Fruit fly (Drosophila melanogaster): ENCODE measurements around the gene Grip.

Gene Grip

DNA sequence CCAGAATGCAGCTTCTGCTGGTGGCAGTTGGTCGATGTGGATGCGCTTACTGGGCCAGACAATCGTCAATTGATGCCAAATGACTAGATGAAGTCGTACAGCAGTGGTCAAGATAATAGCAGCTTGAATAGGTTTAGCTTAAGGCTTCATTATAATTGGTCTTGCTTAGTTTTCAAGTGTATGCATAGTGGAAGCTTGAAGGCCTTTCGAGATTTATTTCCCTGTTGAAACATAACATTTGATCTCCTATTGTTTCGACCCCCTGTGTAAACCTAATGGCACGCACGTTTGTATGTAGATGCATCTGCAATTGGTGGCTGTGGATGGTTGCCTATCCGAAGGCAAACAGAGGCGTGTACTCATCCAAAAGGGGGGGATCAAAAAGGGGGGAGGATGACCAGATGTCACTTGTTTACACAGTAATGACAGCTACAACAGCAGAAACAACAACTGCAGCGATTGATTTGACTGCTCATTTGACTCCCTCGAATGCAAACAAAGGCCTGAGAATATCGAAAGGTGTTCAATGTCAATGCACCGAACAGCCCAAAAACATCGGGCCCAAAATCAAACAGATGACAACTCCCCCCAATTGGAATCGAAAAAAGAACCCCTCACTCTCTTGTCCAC is 2.1 kb downstream of the Grip start (continued):
- TF ChIP-seq ci (GFP tag; IDR thresholded peaks at IDR 0.05) (peak; percentile 67; the same call in 2 of the 3 replicates), CG11504 (tag; optimal IDR thresholded peaks at IDR 0.05) (peak; percentile 61), exex (tag; optimal IDR thresholded peaks at IDR 0.05) (no peak), ab (GFP tag; optimal IDR thresholded peaks at IDR 0.05) (no peak), zf30C (GFP tag; optimal IDR thresholded peaks at IDR 0.05) (no peak), hkb (optimal IDR thresholded peaks at IDR 0.05) (no peak), hkb (GFP tag; IDR thresholded peaks at IDR 0.05) (no peak), az2 (GFP tag; optimal IDR thresholded peaks at IDR 0.05) (peak; percentile 43), jigr1 (GFP tag; IDR thresholded peaks at IDR 0.05) (0 out of 3 replicates have a peak, but pooled peaks have one; percentile 16), bsh (GFP tag; optimal IDR thresholded peaks at IDR 0.05) (peak; percentile 64 to 65), CG9727 (GFP tag; optimal IDR thresholded peaks at IDR 0.05) (peak; percentile 40), Rfx (GFP tag; IDR thresholded peaks at IDR 0.05) (no peak), chm (GFP tag; IDR thresholded peaks at IDR 0.05) (no peak), tx (GFP tag; optimal IDR thresholded peaks at IDR 0.05) (no peak), Hr78 (GFP tag; optimal IDR thresholded peaks at IDR 0.05) (no peak), Drgx (GFP tag; IDR thresholded peaks at IDR 0.05) (peak; percentile 87), Med (GFP tag) (peak; percentile 85), Hand (GFP tag; optimal IDR thresholded peaks at IDR 0.05) (no peak), lmd (GFP tag; IDR thresholded peaks at IDR 0.05) (peak; percentile 38; the same call in 1 of the 2 replicates), CG2202 (tag; optimal IDR thresholded peaks at IDR 0.05) (peak; percentile 12), CG6791 (GFP tag; IDR thresholded peaks at IDR 0.05; ENCODE audit: partially characterized antibody) (no peak), CG6765 (GFP tag; optimal IDR thresholded peaks at IDR 0.05) (no peak), CG17328 (GFP tag; IDR thresholded peaks at IDR 0.05) (peak; percentile 30; the same call in 1 of the 2 replicates), Sry-β (GFP tag; optimal IDR thresholded peaks at IDR 0.05) (no peak), Hmr (GFP tag; optimal IDR thresholded peaks at IDR 0.05) (no peak), TFAM (GFP tag; optimal IDR thresholded peaks at IDR 0.05) (no peak), sr (GFP tag; IDR thresholded peaks at IDR 0.05) (0 out of 3 replicates have a peak, but pooled peaks have one; percentile 26), Ptx1 (GFP tag; IDR thresholded peaks at IDR 0.05) (peak; percentile 59), C15 (GFP tag; IDR thresholded peaks at IDR 0.05) (no peak), CG7786 (GFP tag; optimal IDR thresholded peaks at IDR 0.05) (peak; percentile 4), CG18619 (GFP tag; optimal IDR thresholded peaks at IDR 0.05) (no peak), otp (GFP tag; IDR thresholded peaks at IDR 0.05) (peak; percentile 65; the same call in 1 of the 3 replicates), CG12744 (GFP tag; optimal IDR thresholded peaks at IDR 0.05) (no peak), mld (GFP tag; IDR thresholded peaks at IDR 0.05; ENCODE audit: partially characterized antibody) (no peak), D (optimal IDR thresholded peaks at IDR 0.05) (no peak), D (GFP tag; optimal IDR thresholded peaks at IDR 0.05) (peak; percentile 40), CG3847 (GFP tag; IDR thresholded peaks at IDR 0.05) (no peak), Six4 (GFP tag; optimal IDR thresholded peaks at IDR 0.05) (peak; percentile 35), tgo (GFP tag; IDR thresholded peaks at IDR 0.05) (peak; percentile 25; the same call in 1 of the 3 replicates), pnt (GFP tag; optimal IDR thresholded peaks at IDR 0.05) (peak; percentile 21), dmrt99B (tag; optimal IDR thresholded peaks at IDR 0.05) (peak; percentile 52), Hr3 (GFP tag; optimal IDR thresholded peaks at IDR 0.05) (no peak), CG11723 (GFP tag; optimal IDR thresholded peaks at IDR 0.05) (no peak), Camta (GFP tag; optimal IDR thresholded peaks at IDR 0.05) (peak; percentile 7), aop (GFP tag; IDR thresholded peaks at IDR 0.05) (no peak), CG4328 (GFP tag; optimal IDR thresholded peaks at IDR 0.05) (no peak), CG7745 (tag; optimal IDR thresholded peaks at IDR 0.05) (no peak), CG8089 (GFP tag; optimal IDR thresholded peaks at IDR 0.05) (no peak), CG10366 (GFP tag; IDR thresholded peaks at IDR 0.05) (peak; percentile 50), CG3838 (GFP tag; optimal IDR thresholded peaks at IDR 0.05) (no peak), Atf6 (GFP tag; IDR thresholded peaks at IDR 0.05) (no peak)
